Fruit fly (Drosophila melanogaster) whole organism, embryonic: Measurements from ENCODE around the gene CG17329.

Experiments
- B-H2 ChIP-seq: fragments of 200-800 bp; sonication (Bioruptor generic); optimal IDR thresholded peaks from 2 replicates; lab custom pipeline; 2018; ENCODE audit warnings: missing biosample characterization, mild to moderate bottlenecking, missing genetic modification characterization
- Bgb ChIP-seq: fragments of 200-800 bp; sonication (Bioruptor generic); IDR thresholded peaks from 2 replicates; pipeline ENCODE4 v1.3.6; 2022; ENCODE audit warnings: missing biosample characterization, missing genetic modification characterization; ENCODE audit not compliant: partially characterized antibody
- BtbVII ChIP-seq: fragments of 200-800 bp; sonication (Bioruptor generic); optimal IDR thresholded peaks from 3 replicates; lab custom pipeline; 2017; ENCODE audit warnings: missing biosample characterization, mild to moderate bottlenecking, missing genetic modification characterization
- CG10209 ChIP-seq: fragments of 200-800 bp; sonication (Bioruptor generic); optimal IDR thresholded peaks from 3 replicates; lab custom pipeline; 2017; ENCODE audit warnings: missing biosample characterization, mild to moderate bottlenecking, missing genetic modification characterization, missing genetic modification reagents
- CG11695 ChIP-seq: fragments of 200-800 bp; sonication (Bioruptor generic); IDR thresholded peaks from 3 replicates; pipeline ENCODE4 v1.3.6; 2022; ENCODE audit warnings: missing biosample characterization, missing genetic modification characterization
- CG12299 ChIP-seq: fragments of 200-800 bp; sonication (Bioruptor generic); optimal IDR thresholded peaks from 2 replicates; lab custom pipeline; 2018; ENCODE audit warnings: missing biosample characterization, mild to moderate bottlenecking, missing genetic modification characterization
- CG13296 ChIP-seq: fragments of 200-800 bp; sonication (Bioruptor generic); optimal IDR thresholded peaks from 3 replicates; lab custom pipeline; 2018; ENCODE audit warnings: missing biosample characterization, mild to moderate bottlenecking, missing genetic modification characterization
- CG15011 ChIP-seq: fragments of 200-800 bp; sonication (Bioruptor generic); optimal IDR thresholded peaks from 3 replicates; lab custom pipeline; 2018; ENCODE audit warnings: missing biosample characterization, mild to moderate bottlenecking, missing genetic modification characterization
- CG17385 ChIP-seq: fragments of 200-800 bp; sonication (Bioruptor generic); optimal IDR thresholded peaks from 3 replicates; lab custom pipeline; 2018; ENCODE audit warnings: missing biosample characterization, mild to moderate bottlenecking, missing genetic modification characterization
- CG2199 ChIP-seq: fragments of 200-800 bp; sonication (Bioruptor generic); IDR thresholded peaks from 3 replicates; pipeline ENCODE4 v1.3.6; 2022; ENCODE audit warnings: missing biosample characterization, missing genetic modification characterization
- CG30403 ChIP-seq: fragments of 200-800 bp; sonication (Bioruptor generic); optimal IDR thresholded peaks from 3 replicates; lab custom pipeline; 2016; ENCODE audit warnings: missing biosample characterization, missing genetic modification characterization
- CG31388 ChIP-seq: fragments of 200-800 bp; sonication (Bioruptor generic); optimal IDR thresholded peaks from 2 replicates; lab custom pipeline; 2016; ENCODE audit warnings: missing biosample characterization, missing genetic modification characterization
- CG3281 ChIP-seq: fragments of 200-800 bp; sonication (Bioruptor generic); optimal IDR thresholded peaks from 3 replicates; lab custom pipeline; 2017; ENCODE audit warnings: missing biosample characterization, mild to moderate bottlenecking, missing genetic modification characterization
- CG8924 ChIP-seq: fragments of 200-800 bp; optimal IDR thresholded peaks from 3 replicates; lab custom pipeline; 2019; ENCODE audit warnings: missing biosample characterization, mild to moderate bottlenecking, missing genetic modification characterization, moderate library complexity
- CG9215 ChIP-seq: fragments of 200-800 bp; sonication (Bioruptor generic); IDR thresholded peaks from 2 replicates; pipeline ENCODE4 v1.3.6; 2022; ENCODE audit warnings: missing biosample characterization, missing genetic modification characterization
- CG9797 ChIP-seq: fragments of 200-800 bp; sonication (Bioruptor generic); optimal IDR thresholded peaks from 3 replicates; lab custom pipeline; 2018; ENCODE audit warnings: missing biosample characterization, mild to moderate bottlenecking, missing genetic modification characterization
- CkIIα-i1 ChIP-seq: fragments of 200-800 bp; sonication (Bioruptor generic); IDR thresholded peaks from 2 replicates; pipeline ENCODE4 v1.3.6; 2022; ENCODE audit warnings: missing biosample characterization, missing genetic modification characterization
- Dip2 ChIP-seq: fragments of 200-800 bp; sonication (Bioruptor generic); IDR thresholded peaks from 2 replicates; pipeline ENCODE4 v1.3.6; 2022; ENCODE audit warnings: missing biosample characterization, missing genetic modification characterization
- Ets65A ChIP-seq: fragments of 200-800 bp; sonication (Bioruptor generic); peaks from one replicate; lab custom pipeline; 2016; ENCODE audit warnings: missing biosample characterization, missing genetic modification characterization
- Gug ChIP-seq: fragments of 200-800 bp; sonication (Bioruptor generic); IDR thresholded peaks from 4 replicates; pipeline ENCODE4 v1.3.6; 2022; ENCODE audit warnings: missing biosample characterization, missing genetic modification characterization
- H15 ChIP-seq: fragments of 200-800 bp; sonication (Bioruptor generic); IDR thresholded peaks from 3 replicates; pipeline ENCODE4 v1.3.6; 2022; ENCODE audit warnings: missing biosample characterization, missing genetic modification characterization
- HLH3B ChIP-seq: fragments of 200-800 bp; sonication (Bioruptor generic); IDR thresholded peaks from 2 replicates; pipeline ENCODE4 v1.3.6; 2022; ENCODE audit warnings: missing biosample characterization, missing genetic modification characterization
- Med ChIP-seq: fragments of 200-800 bp; sonication (Bioruptor generic); peaks from one replicate; lab custom pipeline; 2016; ENCODE audit warnings: missing biosample characterization, missing genetic modification characterization, mild to moderate bottlenecking, inconsistent platforms, moderate library complexity
- Neu2 ChIP-seq: fragments of 200-800 bp; sonication (Bioruptor generic); optimal IDR thresholded peaks from 3 replicates; lab custom pipeline; 2016; ENCODE audit warnings: missing biosample characterization, missing genetic modification characterization, borderline replicate concordance
- Sox100B ChIP-seq: fragments of 200-800 bp; sonication (Bioruptor generic); optimal IDR thresholded peaks from 3 replicates; lab custom pipeline; 2018; ENCODE audit warnings: missing biosample characterization, mild to moderate bottlenecking, missing genetic modification characterization
- ase ChIP-seq: fragments of 200-800 bp; sonication (Bioruptor generic); IDR thresholded peaks from 3 replicates; pipeline ENCODE4 v1.3.6; 2022; ENCODE audit warnings: missing biosample characterization, missing genetic modification characterization
- bigmax ChIP-seq: fragments of 200-800 bp; sonication (Bioruptor generic); optimal IDR thresholded peaks from 2 replicates; lab custom pipeline; 2018; ENCODE audit warnings: missing biosample characterization, mild to moderate bottlenecking, missing genetic modification characterization
- bowl ChIP-seq: fragments of 200-800 bp; sonication (Bioruptor generic); IDR thresholded peaks from 2 replicates; pipeline ENCODE4 v1.3.6; 2022; ENCODE audit warnings: missing biosample characterization, missing genetic modification characterization
- chinmo ChIP-seq: fragments of 200-800 bp; sonication (Bioruptor generic); IDR thresholded peaks from 4 replicates; pipeline ENCODE4 v1.3.6; 2022; ENCODE audit warnings: missing biosample characterization, missing genetic modification characterization; ENCODE audit not compliant: partially characterized antibody
- chm ChIP-seq: fragments of 200-800 bp; sonication (Bioruptor generic); IDR thresholded peaks from 2 replicates; pipeline ENCODE4 v1.3.6; 2022; ENCODE audit warnings: missing biosample characterization, missing genetic modification characterization
- ci ChIP-seq: fragments of 200-800 bp; sonication (Bioruptor generic); IDR thresholded peaks from 3 replicates; pipeline ENCODE4 v1.3.6; 2022; ENCODE audit warnings: missing biosample characterization, missing genetic modification characterization
- corto ChIP-seq: fragments of 200-800 bp; sonication (Bioruptor generic); optimal IDR thresholded peaks from 2 replicates; lab custom pipeline; 2016; ENCODE audit warnings: missing biosample characterization, mild to moderate bottlenecking, missing genetic modification characterization, moderate library complexity
- crol ChIP-seq: fragments of 200-800 bp; sonication (Bioruptor generic); IDR thresholded peaks from 2 replicates; pipeline ENCODE4 v1.3.6; 2022; ENCODE audit warnings: missing biosample characterization, missing genetic modification characterization
- cwo ChIP-seq: fragments of 200-800 bp; sonication (Bioruptor generic); optimal IDR thresholded peaks from 3 replicates; lab custom pipeline; 2017; ENCODE audit warnings: missing biosample characterization, missing genetic modification characterization, mild to moderate bottlenecking, moderate library complexity, missing genetic modification reagents
- gfzf ChIP-seq: fragments of 200-800 bp; sonication (Bioruptor generic); optimal IDR thresholded peaks from 2 replicates; lab custom pipeline; 2016; ENCODE audit warnings: missing biosample characterization, mild to moderate bottlenecking, missing genetic modification characterization, moderate library complexity
- lab ChIP-seq: fragments of 200-800 bp; sonication (Bioruptor generic); optimal IDR thresholded peaks from 3 replicates; lab custom pipeline; 2017; ENCODE audit warnings: missing biosample characterization, missing genetic modification characterization, mild to moderate bottlenecking, moderate library complexity, missing genetic modification reagents
- pan ChIP-seq, 4 experiments: fragments of >200 bp in 3 of 4; fragments of 200-800 bp in 1 of 4; sonication (Bioruptor generic) in 1 of 4; optimal IDR thresholded peaks in 3 of 4; IDR thresholded peaks in 1 of 4; 2 replicates each; pipeline versions ENCODE4 v1.3.6 to Lab custom; 2017 to 2022; ENCODE audit warnings: missing biosample characterization in 2 of 4, missing genetic modification characterization in 2 of 4, mixed read lengths in 1 of 4
- pb ChIP-seq: fragments of 200-800 bp; sonication (Bioruptor generic); optimal IDR thresholded peaks from 3 replicates; lab custom pipeline; 2016; ENCODE audit warnings: missing biosample characterization, missing genetic modification characterization
- pros ChIP-seq: fragments of 200-800 bp; sonication (Bioruptor generic); optimal IDR thresholded peaks from 3 replicates; lab custom pipeline; 2019; ENCODE audit warnings: missing biosample characterization, mild to moderate bottlenecking, missing genetic modification characterization, moderate library complexity
- ro ChIP-seq: fragments of 200-800 bp; sonication (Bioruptor generic); IDR thresholded peaks from 2 replicates; pipeline ENCODE4 v1.3.6; 2022; ENCODE audit warnings: missing biosample characterization, missing genetic modification characterization
- schlank ChIP-seq: fragments of 200-800 bp; sonication (Bioruptor generic); optimal IDR thresholded peaks from 2 replicates; lab custom pipeline; 2018; ENCODE audit warnings: missing biosample characterization, mild to moderate bottlenecking, missing genetic modification characterization
- seq ChIP-seq: fragments of 200-800 bp; sonication (Bioruptor generic); IDR thresholded peaks from 2 replicates; pipeline ENCODE4 v1.3.6; 2022; ENCODE audit warnings: missing biosample characterization, missing genetic modification characterization
- sisA ChIP-seq: fragments of 200-800 bp; sonication (Bioruptor generic); IDR thresholded peaks from 2 replicates; pipeline ENCODE4 v1.3.6; 2022; ENCODE audit warnings: missing biosample characterization, missing genetic modification characterization
- slbo ChIP-seq: fragments of 200-800 bp; sonication (Bioruptor generic); IDR thresholded peaks from 2 replicates; pipeline ENCODE4 v1.3.6; 2022; ENCODE audit warnings: missing biosample characterization, missing genetic modification characterization
- sr ChIP-seq: fragments of 200-800 bp; sonication (Bioruptor generic); IDR thresholded peaks from 3 replicates; pipeline ENCODE4 v1.3.6; 2022; ENCODE audit warnings: missing biosample characterization, missing genetic modification characterization
- tna ChIP-seq: fragments of 200-800 bp; sonication (Bioruptor generic); IDR thresholded peaks from 2 replicates; pipeline ENCODE4 v1.3.6; 2022; ENCODE audit warnings: missing biosample characterization, missing genetic modification characterization; ENCODE audit not compliant: partially characterized antibody

The CG17329 gene

dm6 chr2L:16315027-16315426 is 23.9 kb downstream of the CG17329 start (continued):
- TF ChIP-seq CG11695 (GFP tag; lab: Robert Waterston, UW), result no peak
- TF ChIP-seq CkIIα-i1 (GFP tag; lab: Robert Waterston, UW), result no peak
- TF ChIP-seq Dip2 (GFP tag; lab: Robert Waterston, UW), result no peak
- peak; percentile 16 for TF ChIP-seq CG3281
- TF ChIP-seq CG8924, result no peak
- peak; percentile 43; the same call in 1 of the 2 replicates for TF ChIP-seq tna (GFP tag; lab: Robert Waterston, UW)
- TF ChIP-seq Bgb (GFP tag; lab: Robert Waterston, UW), result peak; percentile 51; the same call in 1 of the 2 replicates
- TF ChIP-seq pb (GFP tag; lab: Kevin White, UChicago), result no peak
- no peak for TF ChIP-seq Sox100B (GFP tag; lab: Kevin White, UChicago)
- peak; percentile 0 for TF ChIP-seq CG12299
- TF ChIP-seq CG13296 (GFP tag; lab: Kevin White, UChicago), result peak; percentile 60
- TF ChIP-seq chm (GFP tag; lab: Robert Waterston, UW), result peak; percentile 62; the same call in 1 of the 2 replicates
- peak; percentile 30; the same call in 1 of the 2 replicates for TF ChIP-seq slbo
- TF ChIP-seq bigmax (GFP tag; lab: Kevin White, UChicago), result no peak
- peak; percentile 82 for TF ChIP-seq B-H2
- peak; percentile 56 for TF ChIP-seq Ets65A (GFP tag; lab: Kevin White, UChicago)
- peak; percentile 17 for TF ChIP-seq CG17385 (GFP tag; lab: Kevin White, UChicago)
- TF ChIP-seq pros (GFP tag; lab: Kevin White, UChicago), result peak; percentile 88
- no peak for TF ChIP-seq Gug (GFP tag; lab: Robert Waterston, UW)
- TF ChIP-seq CG30403 (GFP tag; lab: Kevin White, UChicago), result no peak
- TF ChIP-seq ase (GFP tag; lab: Robert Waterston, UW), result no peak
- no peak for TF ChIP-seq pan (optimal IDR thresholded peaks at IDR 0.05; lab: Kevin White, UChicago)
- peak in 1 of 2 experiments; percentile 12 for TF ChIP-seq pan (GFP tag; optimal IDR thresholded peaks at IDR 0.05 in 1 of 2, IDR thresholded peaks at IDR 0.05 in 1 of 2)
- TF ChIP-seq bowl (GFP tag; lab: Robert Waterston, UW), result 0 out of 2 replicates have a peak, but pooled peaks have one; percentile 28
- TF ChIP-seq schlank (tag; lab: Kevin White, UChicago), result peak; percentile 31

dm6 chr2L:16315844-16316243 is 24.8 kb downstream of the CG17329 start:
- no peak for TF ChIP-seq ro
- no peak for TF ChIP-seq CG9797 (GFP tag; lab: Kevin White, UChicago)
- TF ChIP-seq BtbVII (GFP tag; lab: Kevin White, UChicago), result peak; percentile 12
- peak; percentile 77 for TF ChIP-seq cwo
- peak; percentile 50 for TF ChIP-seq Med (GFP tag; lab: Kevin White, UChicago)

- TF ChIP-seq CG2199 (GFP tag; lab: Robert Waterston, UW) (0 out of 3 replicates have a peak, but pooled peaks have one; percentile 50), CG10209 (GFP tag; lab: Kevin White, UChicago) (no peak), Med (GFP tag; lab: Kevin White, UChicago) (peak; percentile 64), chinmo (0 out of 4 replicates have a peak, but pooled peaks have one; percentile 17), CG15011 (GFP tag; lab: Kevin White, UChicago) (no peak)
- TF ChIP-seq, all 482 proteins: peak for 3
Measured at dm6 chr2L:16316410-16316809, 25.3 kb downstream of the CG17329 start.

dm6 chr2L:16317131-16317530 is 26.0 kb downstream of the CG17329 start:
- no peak for TF ChIP-seq CG31388 (GFP tag; lab: Kevin White, UChicago)
- no peak for TF ChIP-seq corto (GFP tag; lab: Kevin White, UChicago)
- TF ChIP-seq Neu2 (GFP tag; lab: Kevin White, UChicago), result no peak
- no peak for TF ChIP-seq gfzf
- no peak for TF ChIP-seq CG9215
- no peak for TF ChIP-seq sisA (GFP tag; lab: Robert Waterston, UW)
- TF ChIP-seq Ets65A (GFP tag; lab: Kevin White, UChicago), result peak; percentile 17
- TF ChIP-seq HLH3B (GFP tag; lab: Robert Waterston, UW), result 0 out of 2 replicates have a peak, but pooled peaks have one; percentile 16
- TF ChIP-seq lab (GFP tag; lab: Kevin White, UChicago), result peak; percentile 1
- 0 out of 2 replicates have a peak, but pooled peaks have one; percentile 50 for TF ChIP-seq crol (GFP tag; lab: Robert Waterston, UW)
- TF ChIP-seq Med (GFP tag; lab: Kevin White, UChicago), result peak; percentile 52
- 0 out of 3 replicates have a peak, but pooled peaks have one; percentile 25 for TF ChIP-seq sr (GFP tag; lab: Robert Waterston, UW)
- 0 out of 2 replicates have a peak, but pooled peaks have one; percentile 18 for TF ChIP-seq seq
- TF ChIP-seq ci (GFP tag; lab: Robert Waterston, UW), result 0 out of 3 replicates have a peak, but pooled peaks have one; percentile 23
- no peak for TF ChIP-seq H15 (GFP tag; lab: Robert Waterston, UW)
